Worm (Caenorhabditis elegans) whole organism, young adult: ENCODE results near the gene C16A11.3.

Experiments used
- B0336.3 ChIP-seq: fragments of 200-800 bp; sonication (Bioruptor generic); IDR thresholded peaks from 2 replicates; pipeline ENCODE4 v1.3.6; 2022; ENCODE audit warnings: missing genetic modification characterization, missing compliant biosample characterization
- attf-6 ChIP-seq: fragments of 200-800 bp; sonication (Bioruptor generic); IDR thresholded peaks from 2 replicates; pipeline ENCODE4 v1.3.6; 2022; ENCODE audit warnings: missing genetic modification reagents, missing genetic modification characterization, missing compliant biosample characterization
- hrde-1 ChIP-seq: sonication (generic microtip); optimal IDR thresholded peaks from 2 replicates; lab custom pipeline; 2016; ENCODE audit warnings: missing genetic modification characterization, mild to moderate bottlenecking, missing compliant biosample characterization, moderate library complexity, missing genotype, missing genetic modification reagents, borderline replicate concordance
- nhr-179 ChIP-seq: sonication (generic microtip); optimal IDR thresholded peaks from 2 replicates; lab custom pipeline; 2016; ENCODE audit warnings: mild to moderate bottlenecking, missing genetic modification characterization, missing compliant biosample characterization
- tbx-9 ChIP-seq: sonication (generic microtip); optimal IDR thresholded peaks from 2 replicates; lab custom pipeline; 2016; ENCODE audit warnings: borderline replicate concordance, missing genetic modification characterization, inconsistent platforms, missing compliant biosample characterization
- ztf-28 ChIP-seq: fragments of 200-800 bp; sonication (Bioruptor generic); IDR thresholded peaks from 2 replicates; pipeline ENCODE4 v1.3.6; 2022; ENCODE audit warnings: missing genetic modification reagents, missing genetic modification characterization, missing compliant biosample characterization

DNA sequence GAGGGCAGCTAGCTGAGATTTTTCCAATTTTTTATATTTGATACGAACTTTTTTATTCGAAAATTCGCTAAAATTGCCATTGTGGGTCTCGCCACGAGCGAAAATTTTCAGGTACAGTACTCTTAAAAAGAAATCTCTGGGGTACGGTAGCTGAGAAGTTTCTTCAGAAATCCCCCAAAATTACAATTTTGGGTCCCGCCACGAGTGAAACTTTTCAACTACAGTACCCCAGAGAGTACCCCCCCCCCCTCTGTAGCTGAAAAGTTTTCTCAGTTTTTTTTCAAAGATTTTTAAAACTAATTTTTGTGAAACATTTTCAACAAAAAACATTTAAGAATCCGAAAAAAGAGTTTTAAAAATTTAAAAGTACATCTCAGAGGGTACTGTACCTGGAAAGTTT, 15.6 kb downstream of the C16A11.3 start:
- no peak for TF ChIP-seq tbx-9
- TF ChIP-seq B0336.3 (GFP tag; lab: Robert Waterston, UW), result no peak
- no peak for TF ChIP-seq ztf-28 (GFP tag; lab: Robert Waterston, UW)
- no peak for TF ChIP-seq nhr-179 (tag; lab: Kevin White, UChicago)
- no peak for TF ChIP-seq hrde-1 (tag; lab: Kevin White, UChicago)
- TF ChIP-seq attf-6 (GFP tag; lab: Robert Waterston, UW), result no peak
